Fruit fly (Drosophila melanogaster): ENCODE measurements around the gene Hus1-like.
A peak's percentile ranks its signal among the peaks of the same experiment; 100 is the strongest.

Hus1-like gene

DNA sequence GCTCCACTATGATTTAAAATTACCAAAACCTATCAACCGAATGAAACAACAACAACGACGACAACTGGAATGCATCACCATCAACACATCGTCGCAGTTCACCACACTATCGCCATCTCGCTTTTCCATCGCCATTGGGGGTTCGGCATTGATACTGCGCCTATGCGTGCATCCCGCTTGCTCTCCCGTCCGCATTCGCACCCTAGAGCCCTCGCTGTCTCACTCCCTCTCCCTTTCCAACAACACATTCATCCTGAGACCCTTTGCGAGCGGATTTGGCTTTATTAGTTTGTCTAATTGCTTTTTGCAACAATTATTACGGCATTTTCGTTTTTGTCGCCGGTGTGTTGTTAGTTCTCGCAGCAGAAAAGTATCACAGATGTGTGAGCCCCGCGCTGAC is 23.4 kb upstream of the Hus1-like start (continued):
- no peak for TF ChIP-seq Six4 (GFP tag; optimal IDR thresholded peaks at IDR 0.05)
- no peak for TF ChIP-seq gsb (GFP tag; IDR thresholded peaks at IDR 0.05)
- TF ChIP-seq Awh (GFP tag; IDR thresholded peaks at IDR 0.05): no peak
- no peak for TF ChIP-seq CG1602 (GFP tag; optimal IDR thresholded peaks at IDR 0.05)
- TF ChIP-seq tna (GFP tag; IDR thresholded peaks at IDR 0.05; ENCODE audit: partially characterized antibody): no peak
- TF ChIP-seq CG3847 (GFP tag; IDR thresholded peaks at IDR 0.05): no peak
- TF ChIP-seq CG2199 (GFP tag; IDR thresholded peaks at IDR 0.05): peak; percentile 92
- peak; percentile 97 for TF ChIP-seq Nf-YA (GFP tag; IDR thresholded peaks at IDR 0.05)
- TF ChIP-seq sna (GFP tag; IDR thresholded peaks at IDR 0.05; ENCODE audit: partially characterized antibody): peak; percentile 59; the same call in 1 of the 2 replicates
- peak; percentile 55 for TF ChIP-seq CG15601 (tag; optimal IDR thresholded peaks at IDR 0.05)
- TF ChIP-seq CG34224 (GFP tag; IDR thresholded peaks at IDR 0.05; ENCODE audit: partially characterized antibody): no peak
- TF ChIP-seq Tbp (GFP tag; optimal IDR thresholded peaks at IDR 0.05): no peak
- no peak for TF ChIP-seq Gug (GFP tag; IDR thresholded peaks at IDR 0.05)
- no peak for TF ChIP-seq CG1233 (GFP tag; optimal IDR thresholded peaks at IDR 0.05)
- no peak for TF ChIP-seq CG8089 (GFP tag; optimal IDR thresholded peaks at IDR 0.05)
- no peak for TF ChIP-seq Sry-β (GFP tag; optimal IDR thresholded peaks at IDR 0.05)
- TF ChIP-seq CG15479 (GFP tag; optimal IDR thresholded peaks at IDR 0.05): peak; percentile 49
- no peak for TF ChIP-seq HLH54F (GFP tag; optimal IDR thresholded peaks at IDR 0.05)
- peak; percentile 71 for TF ChIP-seq Opbp (GFP tag; IDR thresholded peaks at IDR 0.05; ENCODE audit: partially characterized antibody)
- TF ChIP-seq CG16813 (GFP tag; IDR thresholded peaks at IDR 0.05; ENCODE audit: partially characterized antibody): peak; percentile 35; the same call in 1 of the 3 replicates
- TF ChIP-seq CG3726 (GFP tag; IDR thresholded peaks at IDR 0.05): no peak
- TF ChIP-seq psq (GFP tag; optimal IDR thresholded peaks at IDR 0.05): no peak
- TF ChIP-seq da (GFP tag; optimal IDR thresholded peaks at IDR 0.05): no peak
- no peak for TF ChIP-seq lab (GFP tag; optimal IDR thresholded peaks at IDR 0.05)
- TF ChIP-seq CG31365 (tag; optimal IDR thresholded peaks at IDR 0.05): no peak
- TF ChIP-seq ewg (GFP tag; optimal IDR thresholded peaks at IDR 0.05): peak; percentile 37
- no peak for TF ChIP-seq crp (GFP tag; optimal IDR thresholded peaks at IDR 0.05)
- TF ChIP-seq lov (optimal IDR thresholded peaks at IDR 0.05): no peak
- TF ChIP-seq lov (GFP tag; IDR thresholded peaks at IDR 0.05): peak; percentile 21; the same call in 1 of the 3 replicates
- no peak for TF ChIP-seq CG8359 (GFP tag; optimal IDR thresholded peaks at IDR 0.05; ENCODE audit: borderline replicate concordance)
- TF ChIP-seq HmgD (GFP tag; optimal IDR thresholded peaks at IDR 0.05): peak; percentile 24
- TF ChIP-seq CG9727 (GFP tag; optimal IDR thresholded peaks at IDR 0.05): no peak
- TF ChIP-seq CrebB (tag; optimal IDR thresholded peaks at IDR 0.05): no peak
- TF ChIP-seq shn (GFP tag; optimal IDR thresholded peaks at IDR 0.05): no peak
- TF ChIP-seq CG16863 (GFP tag; optimal IDR thresholded peaks at IDR 0.05): no peak
- no peak for TF ChIP-seq unpg (GFP tag; optimal IDR thresholded peaks at IDR 0.05)
- no peak for TF ChIP-seq dm (GFP tag; optimal IDR thresholded peaks at IDR 0.05)
- TF ChIP-seq yki (optimal IDR thresholded peaks at IDR 0.05): no peak
- TF ChIP-seq Dek (tag; optimal IDR thresholded peaks at IDR 0.05): no peak
- TF ChIP-seq scrt (GFP tag; optimal IDR thresholded peaks at IDR 0.05): no peak
- no peak for TF ChIP-seq lmd (GFP tag; IDR thresholded peaks at IDR 0.05)
- TF ChIP-seq esg (GFP tag; conservative IDR thresholded peaks at IDR 0.05): no peak
- TF ChIP-seq CG11560 (tag; IDR thresholded peaks at IDR 0.05): no peak
- no peak for TF ChIP-seq Rfx (GFP tag; IDR thresholded peaks at IDR 0.05)
- TF ChIP-seq Med (GFP tag): peak; percentile 55
- TF ChIP-seq CG10959 (GFP tag; IDR thresholded peaks at IDR 0.05): no peak
- TF ChIP-seq abd-A (tag; optimal IDR thresholded peaks at IDR 0.05): peak; percentile 41
- TF ChIP-seq Dll (GFP tag; IDR thresholded peaks at IDR 0.05; ENCODE audit: partially characterized antibody): no peak
- no peak for TF ChIP-seq bowl (GFP tag; IDR thresholded peaks at IDR 0.05)
- no peak for TF ChIP-seq CG8924 (tag; optimal IDR thresholded peaks at IDR 0.05)
- no peak for TF ChIP-seq CG33213 (GFP tag; optimal IDR thresholded peaks at IDR 0.05)
- TF ChIP-seq zfh2 (GFP tag; optimal IDR thresholded peaks at IDR 0.05): no peak
